Fruit fly (Drosophila melanogaster) whole organism, pupa: ENCODE data around the gene PolG1.

Experiments
- CG32121 ChIP-seq: fragments of 200-800 bp; sonication (Bioruptor generic); IDR thresholded peaks from 2 replicates; pipeline ENCODE4 v1.3.6; 2022; ENCODE audit warnings: missing biosample characterization, missing genetic modification characterization
- CG8159 ChIP-seq: fragments of 200-800 bp; sonication (Bioruptor generic); optimal IDR thresholded peaks from 3 replicates; lab custom pipeline; 2018; ENCODE audit warnings: missing biosample characterization, mild to moderate bottlenecking, missing genetic modification characterization, moderate library complexity
- D1 ChIP-seq: fragments of 200-800 bp; sonication (Bioruptor generic); optimal IDR thresholded peaks from 2 replicates; lab custom pipeline; 2018; ENCODE audit warnings: missing biosample characterization, mild to moderate bottlenecking, missing genetic modification characterization, moderate library complexity
- EcR ChIP-seq: fragments of 200-800 bp; sonication (Bioruptor generic); optimal IDR thresholded peaks from 3 replicates; lab custom pipeline; 2019; ENCODE audit warnings: missing biosample characterization, missing genetic modification characterization, mild to moderate bottlenecking, moderate library complexity, missing genetic modification reagents
- Pif1A ChIP-seq: fragments of 200-800 bp; sonication (Bioruptor generic); optimal IDR thresholded peaks from 3 replicates; lab custom pipeline; 2016; ENCODE audit warnings: missing biosample characterization, missing genetic modification characterization
- Snoo ChIP-seq: fragments of 200-800 bp; sonication (Bioruptor generic); optimal IDR thresholded peaks from 3 replicates; lab custom pipeline; 2017; ENCODE audit warnings: missing biosample characterization, mild to moderate bottlenecking, missing genetic modification characterization, inconsistent platforms
- fd96Ca ChIP-seq: fragments of 200-800 bp; sonication (Bioruptor generic); IDR thresholded peaks from 3 replicates; pipeline ENCODE4 v1.3.6; 2022; ENCODE audit warnings: missing biosample characterization, missing genetic modification characterization

DNA sequence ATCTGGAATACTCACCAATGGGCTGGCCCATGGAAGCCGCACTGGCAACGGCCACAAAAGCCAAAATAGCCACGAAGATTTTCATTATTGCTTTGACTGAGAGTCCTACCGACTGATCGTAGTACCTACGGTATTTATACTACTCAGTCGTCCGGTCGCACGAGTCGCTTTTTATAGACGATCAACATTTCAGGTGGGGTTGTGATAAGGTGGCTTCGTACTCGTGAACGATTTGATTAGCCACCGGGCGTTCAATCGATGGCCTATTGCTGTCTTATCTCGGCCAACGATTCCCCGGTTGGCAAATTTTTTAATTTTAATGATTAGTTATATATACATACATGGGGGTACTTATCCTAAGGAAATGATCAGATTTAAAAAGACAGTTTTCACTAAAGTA lies 17.6 kb upstream of the PolG1 start, which contains the start of gene CG8997:
- TF ChIP-seq CG32121 (GFP tag; lab: Robert Waterston, UW) (no peak), Snoo (tag; lab: Kevin White, UChicago) (no peak), Pif1A (no peak), EcR (GFP tag; lab: Kevin White, UChicago) (no peak), CG8159 (tag; lab: Kevin White, UChicago) (no peak), D1 (tag; lab: Kevin White, UChicago) (no peak), fd96Ca (GFP tag; lab: Robert Waterston, UW) (no peak)
